Worm (Caenorhabditis elegans) whole organism, L4 larva: ENCODE results near the gene C16C8.5.
"Not testable (repeated sequence)": the region's sequence is repeated elsewhere in the genome, so short reads cannot be mapped to it uniquely, and the experiment has no call there.

Experiments
- F44E2.7 ChIP-seq: fragments of 200-800 bp; sonication (Bioruptor generic); IDR thresholded peaks from 2 replicates; pipeline ENCODE4 v2.1.2; 2022; ENCODE audit warnings: missing genetic modification characterization, missing compliant biosample characterization
- T20F7.1 ChIP-seq: fragments of 200-800 bp; sonication (Bioruptor generic); optimal IDR thresholded peaks from 2 replicates; lab custom pipeline; 2018; ENCODE audit warnings: mild to moderate bottlenecking, missing genetic modification characterization, missing compliant biosample characterization
- T26A8.4 ChIP-seq: fragments of 200-800 bp; sonication (Bioruptor generic); IDR thresholded peaks from 2 replicates; pipeline ENCODE4 v1.3.6; 2022; ENCODE audit warnings: missing genetic modification characterization, missing compliant biosample characterization
- Y5F2A.4 ChIP-seq: fragments of 200-800 bp; sonication (Bioruptor generic); optimal IDR thresholded peaks from 2 replicates; lab custom pipeline; 2018; ENCODE audit warnings: mild to moderate bottlenecking, missing genetic modification characterization, missing compliant biosample characterization
- aha-1 ChIP-seq: fragments of 150-350 bp; peaks from one replicate; lab custom pipeline; 2014; ENCODE audit warnings: missing biosample characterization, missing genetic modification characterization
- ceh-28 ChIP-seq: fragments of 150-350 bp; optimal IDR thresholded peaks from 2 replicates; lab custom pipeline; 2014; ENCODE audit warnings: missing biosample characterization, missing genetic modification reagents, missing genetic modification characterization
- ces-1 ChIP-seq: fragments of 150-350 bp; sonication (generic microtip); optimal IDR thresholded peaks from 4 replicates; lab custom pipeline; 2014; ENCODE audit warnings: missing biosample characterization, missing genetic modification reagents, missing genetic modification characterization
- daf-16 ChIP-seq, 3 experiments: sonication (generic microtip); optimal IDR thresholded peaks; 2 replicates each; lab custom pipeline; 2016 to 2017; ENCODE audit warnings: missing genetic modification characterization in 3 of 3, missing genetic modification reagents in 3 of 3, mild to moderate bottlenecking in 2 of 3, missing compliant biosample characterization in 2 of 3, missing biosample characterization in 1 of 3, moderate library complexity in 1 of 3
- dpl-1 ChIP-seq: fragments of 150-350 bp; optimal IDR thresholded peaks from 2 replicates; lab custom pipeline; 2014; ENCODE audit warnings: missing biosample characterization, missing genetic modification reagents, missing genetic modification characterization
- egl-27 ChIP-seq: sonication (generic microtip); optimal IDR thresholded peaks from 3 replicates; lab custom pipeline; 2017; ENCODE audit warnings: missing biosample characterization, missing genetic modification reagents, missing genetic modification characterization
- hif-1 ChIP-seq, 2 experiments: sonication (generic microtip); optimal IDR thresholded peaks; 2 replicates each; lab custom pipeline; 2016 to 2017; ENCODE audit warnings: missing compliant biosample characterization in 2 of 2, missing genetic modification characterization in 2 of 2, missing genetic modification reagents in 2 of 2, missing genotype in 2 of 2, mild to moderate bottlenecking in 1 of 2
- hlh-30 ChIP-seq: sonication (generic microtip); optimal IDR thresholded peaks from 2 replicates; lab custom pipeline; 2017; ENCODE audit warnings: antibody characterized with exemption, mild to moderate bottlenecking, missing genetic modification characterization, missing compliant biosample characterization; ENCODE audit not compliant: insufficient read depth
- jun-1 ChIP-seq: fragments of 150-350 bp; optimal IDR thresholded peaks from 2 replicates; lab custom pipeline; 2014; ENCODE audit warnings: missing biosample characterization, missing genetic modification reagents, missing genetic modification characterization
- lin-29 ChIP-seq: fragments of 200-800 bp; sonication (Bioruptor generic); IDR thresholded peaks from 2 replicates; pipeline ENCODE4 v1.3.6; 2022; ENCODE audit warnings: missing genetic modification reagents, missing genetic modification characterization, missing compliant biosample characterization
- lin-38 ChIP-seq: fragments of 200-800 bp; sonication (Bioruptor generic); IDR thresholded peaks from 2 replicates; pipeline ENCODE4 v1.3.6; 2022; ENCODE audit warnings: missing genetic modification reagents, missing genetic modification characterization, missing compliant biosample characterization
- lir-3 ChIP-seq: sonication (generic microtip); optimal IDR thresholded peaks from 2 replicates; lab custom pipeline; 2016; ENCODE audit warnings: mild to moderate bottlenecking, missing genetic modification characterization, missing compliant biosample characterization
- lsy-2 ChIP-seq, 2 experiments: fragments of 150-350 bp in 1 of 2; sonication (generic microtip) in 1 of 2; optimal IDR thresholded peaks; 2 replicates each; lab custom pipeline; 2014 to 2017; ENCODE audit warnings: missing biosample characterization in 2 of 2, missing genetic modification characterization in 2 of 2
- madf-9 ChIP-seq: fragments of 200-800 bp; sonication (Bioruptor generic); conservative IDR thresholded peaks from 2 replicates; pipeline ENCODE4 v1.3.6; 2022; ENCODE audit warnings: missing genetic modification reagents, missing genetic modification characterization, missing compliant biosample characterization
- mdl-1 ChIP-seq, 2 experiments: fragments of 150-350 bp in 1 of 2; sonication (generic microtip) in 1 of 2; optimal IDR thresholded peaks; 2 replicates each; lab custom pipeline; 2014 to 2017; ENCODE audit warnings: missing biosample characterization in 2 of 2, missing genetic modification characterization in 2 of 2
- mxl-3 ChIP-seq: fragments of 200-800 bp; sonication (Bioruptor generic); optimal IDR thresholded peaks from 2 replicates; lab custom pipeline; 2018; ENCODE audit warnings: mild to moderate bottlenecking, missing genetic modification characterization, missing compliant biosample characterization
- nhr-11 ChIP-seq: fragments of 150-350 bp; optimal IDR thresholded peaks from 2 replicates; lab custom pipeline; 2014; ENCODE audit warnings: missing biosample characterization, missing genetic modification characterization
- nhr-76 ChIP-seq: fragments of 150-350 bp; optimal IDR thresholded peaks from 2 replicates; lab custom pipeline; 2014; ENCODE audit warnings: missing biosample characterization, missing genetic modification characterization
- nhr-77 ChIP-seq: fragments of 150-350 bp; optimal IDR thresholded peaks from 2 replicates; lab custom pipeline; 2014; ENCODE audit warnings: missing biosample characterization, missing genetic modification characterization
- pqm-1 ChIP-seq: sonication (generic microtip); optimal IDR thresholded peaks from 2 replicates; lab custom pipeline; 2017; ENCODE audit warnings: missing biosample characterization, missing genetic modification characterization
- spr-1 ChIP-seq: sonication (generic microtip); optimal IDR thresholded peaks from 2 replicates; lab custom pipeline; 2016; ENCODE audit warnings: mild to moderate bottlenecking, missing genetic modification characterization, missing compliant biosample characterization
- spr-3 ChIP-seq: fragments of 200-800 bp; sonication (Bioruptor generic); optimal IDR thresholded peaks from 2 replicates; lab custom pipeline; 2018; ENCODE audit warnings: mild to moderate bottlenecking, missing genetic modification characterization, missing compliant biosample characterization
- tra-1 ChIP-seq: fragments of 200-800 bp; sonication (Bioruptor generic); IDR thresholded peaks from 2 replicates; pipeline ENCODE4 v1.3.6; 2022; ENCODE audit warnings: missing genetic modification reagents, missing genetic modification characterization, missing compliant biosample characterization
- unc-130 ChIP-seq: sonication (generic microtip); optimal IDR thresholded peaks from 2 replicates; lab custom pipeline; 2016; ENCODE audit warnings: missing genetic modification reagents, missing genetic modification characterization, missing compliant biosample characterization
- unc-39 ChIP-seq: sonication (generic microtip); optimal IDR thresholded peaks from 2 replicates; lab custom pipeline; 2017; ENCODE audit warnings: missing biosample characterization, missing genetic modification characterization
- unc-62 ChIP-seq, 3 experiments: fragments of 150-350 bp in 1 of 3; sonication (generic microtip); optimal IDR thresholded peaks in 2 of 3; peaks in 1 of 3; 1 replicate in 1 of 3; 2 replicates in 2 of 3; lab custom pipeline; 2014 to 2017; ENCODE audit warnings: missing biosample characterization in 3 of 3, missing genetic modification characterization in 3 of 3, missing genetic modification reagents in 3 of 3, missing genotype in 1 of 3
- zag-1 ChIP-seq: fragments of 150-350 bp; optimal IDR thresholded peaks from 2 replicates; lab custom pipeline; 2014; ENCODE audit warnings: missing biosample characterization, missing genetic modification characterization
- ztf-7 ChIP-seq: fragments of 150-350 bp; optimal IDR thresholded peaks from 2 replicates; lab custom pipeline; 2014; ENCODE audit warnings: missing biosample characterization, missing genetic modification characterization

Gene C16C8.5

ce11 chrII:3473744-3474143, 28.6 kb upstream of the C16C8.5 start, which contains the start of gene sdz-32:
sdz-32 (plus strand) TSS chrII:3474044.
- TF ChIP-seq nhr-76 (tag; lab: Kevin White, UChicago), result no peak

ce11 chrII:3472817-3473216, 27.6 kb upstream of the C16C8.5 start, which contains the start of gene Y49F6B.6:
Y49F6B.6 (plus strand) TSS chrII:3473117.
- no peak for TF ChIP-seq nhr-77 (tag; lab: Kevin White, UChicago)
- no peak for TF ChIP-seq jun-1 (tag; lab: Kevin White, UChicago)
- TF ChIP-seq lin-29 (GFP tag; lab: Robert Waterston, UW), result no peak
- no peak for TF ChIP-seq dpl-1 (GFP tag; lab: Kevin White, UChicago)
- no peak for TF ChIP-seq T26A8.4
- no peak for TF ChIP-seq tra-1
- TF ChIP-seq ceh-28, result no peak

ce11 chrII:3472316-3472715, 27.1 kb upstream of the C16C8.5 start, which contains the start of gene Y49F6B.12:
Y49F6B.12 (minus strand) TSS chrII:3472416.
- TF ChIP-seq aha-1 (tag; lab: Kevin White, UChicago) (peak; percentile 45), nhr-11 (no peak)
- TF ChIP-seq, all 104 proteins: peak for 1

- TF ChIP-seq aha-1 (tag; lab: Kevin White, UChicago) (peak; percentile 17), daf-16 (GFP tag; optimal IDR thresholded peaks at IDR 0.05; lab: Kevin White, UChicago) (no peak), daf-16 (tag; optimal IDR thresholded peaks at IDR 0.05; lab: Kevin White, UChicago) (no peak), ztf-7 (no peak), pqm-1 (tag; lab: Kevin White, UChicago) (no peak), mxl-3 (GFP tag; lab: Kevin White, UChicago) (no peak), unc-130 (GFP tag; lab: Kevin White, UChicago) (no peak)
Observed at ce11 chrII:3471603-3472002, 26.4 kb upstream of the C16C8.5 start, which contains the start of gene Y49F6B.13. Y49F6B.13 (minus strand) TSS chrII:3471703.

- TF ChIP-seq hif-1 (tag; optimal IDR thresholded peaks at IDR 0.05; lab: Kevin White, UChicago) (no peak), hlh-30 (tag; lab: Kevin White, UChicago) (no peak), egl-27 (tag; lab: Kevin White, UChicago) (no peak), spr-3 (no peak), zag-1 (tag; lab: Kevin White, UChicago) (no peak), unc-39 (tag; lab: Kevin White, UChicago) (no peak), spr-1 (tag; lab: Kevin White, UChicago) (no peak), ztf-7 (no peak), mdl-1 (tag; optimal IDR thresholded peaks at IDR 0.05; lab: Kevin White, UChicago) (no peak), lsy-2 (tag; optimal IDR thresholded peaks at IDR 0.05; lab: Kevin White, UChicago) (no peak), F44E2.7 (GFP tag; lab: Robert Waterston, UW) (no peak), madf-9 (GFP tag; lab: Robert Waterston, UW) (no peak), T20F7.1 (GFP tag; lab: Kevin White, UChicago) (no peak)
- TF ChIP-seq, all 104 proteins: peak for 0
Observed at ce11 chrII:3470549-3470948, 25.4 kb upstream of the C16C8.5 start, which contains the start of gene Y49F6B.20. Y49F6B.20 (minus strand) TSS chrII:3470649.

- peak in 1 of 2 experiments; percentile 23 for TF ChIP-seq unc-62 (GFP tag; optimal IDR thresholded peaks at IDR 0.05 in 1 of 2; lab: Kevin White, UChicago)
- not testable (repeated sequence) for TF ChIP-seq unc-62 (tag; optimal IDR thresholded peaks at IDR 0.05; lab: Kevin White, UChicago)
Observed at ce11 chrII:3464580-3464979, 19.4 kb upstream of the C16C8.5 start, which contains the start of gene C16C8.10. C16C8.10 (minus strand) TSS chrII:3464680.

- TF ChIP-seq pqm-1 (tag; lab: Kevin White, UChicago) (no peak), lin-38 (GFP tag; lab: Robert Waterston, UW) (no peak), jun-1 (tag; lab: Kevin White, UChicago) (no peak), Y5F2A.4 (GFP tag; lab: Kevin White, UChicago) (no peak), ces-1 (GFP tag; lab: Kevin White, UChicago) (no peak), lir-3 (tag; lab: Kevin White, UChicago) (no peak), dpl-1 (GFP tag; lab: Kevin White, UChicago) (no peak)
Observed at ce11 chrII:3463097-3463496, 17.9 kb upstream of the C16C8.5 start, which contains the start of gene C16C8.9. C16C8.9 (minus strand) TSS chrII:3463197.
